Fruit fly (Drosophila melanogaster): ENCODE measurements around the gene CG3386.
A peak's percentile ranks its signal among the peaks of the same experiment; 100 is the strongest.

The CG3386 gene

dm6 chr3L:654019-654418 is 28.3 kb downstream of the CG3386 start, which contains the start of the genes MED30 and Rev1 (continued):
- TF ChIP-seq CG32772 (GFP tag; IDR thresholded peaks at IDR 0.05) (peak; percentile 90), cato (GFP tag; optimal IDR thresholded peaks at IDR 0.05; ENCODE audit: borderline replicate concordance) (peak; percentile 89), schlank (tag; optimal IDR thresholded peaks at IDR 0.05) (peak; percentile 87), Med (GFP tag) (peak; percentile 99), Camta (GFP tag; optimal IDR thresholded peaks at IDR 0.05) (peak; percentile 95), eve (GFP tag; optimal IDR thresholded peaks at IDR 0.05) (no peak), Dref (GFP tag; IDR thresholded peaks at IDR 0.05) (peak; percentile 70), CG2712 (tag; optimal IDR thresholded peaks at IDR 0.05) (peak; percentile 92), Lhr (GFP tag; optimal IDR thresholded peaks at IDR 0.05) (peak; percentile 77), cad (GFP tag; optimal IDR thresholded peaks at IDR 0.05) (no peak), NC2α (GFP tag; optimal IDR thresholded peaks at IDR 0.05) (peak; percentile 90), lmd (GFP tag; IDR thresholded peaks at IDR 0.05) (peak; percentile 91), ind (GFP tag; optimal IDR thresholded peaks at IDR 0.05) (peak; percentile 96), wek (GFP tag; optimal IDR thresholded peaks at IDR 0.05) (peak; percentile 81), CG10431 (GFP tag; optimal IDR thresholded peaks at IDR 0.05) (peak; percentile 67), luna (GFP tag; optimal IDR thresholded peaks at IDR 0.05) (peak; percentile 91), CG9797 (GFP tag; optimal IDR thresholded peaks at IDR 0.05) (peak; percentile 45), hb (GFP tag; IDR thresholded peaks at IDR 0.05; ENCODE audit: partially characterized antibody) (no peak), tgo (GFP tag; IDR thresholded peaks at IDR 0.05) (peak; percentile 89), Dad (GFP tag; optimal IDR thresholded peaks at IDR 0.05) (peak; percentile 95), CG16863 (GFP tag; optimal IDR thresholded peaks at IDR 0.05) (peak; percentile 95), vnd (GFP tag; IDR thresholded peaks at IDR 0.05; ENCODE audit: partially characterized antibody) (no peak), HmgZ (tag; optimal IDR thresholded peaks at IDR 0.05) (peak; percentile 96), CG17802 (tag; optimal IDR thresholded peaks at IDR 0.05) (peak; percentile 73), ATbp (GFP tag; optimal IDR thresholded peaks at IDR 0.05) (peak; percentile 86), sug (tag; optimal IDR thresholded peaks at IDR 0.05) (peak; percentile 92), fru (optimal IDR thresholded peaks at IDR 0.05) (no peak), CG2199 (GFP tag; IDR thresholded peaks at IDR 0.05) (peak; percentile 93), HLH4C (GFP tag; IDR thresholded peaks at IDR 0.05; ENCODE audit: partially characterized antibody) (peak; percentile 57), CG17186 (GFP tag; optimal IDR thresholded peaks at IDR 0.05) (peak; percentile 60), dan (GFP tag; IDR thresholded peaks at IDR 0.05) (0 out of 2 replicates have a peak, but pooled peaks have one; percentile 46), CG7745 (tag; optimal IDR thresholded peaks at IDR 0.05) (peak; percentile 17), Fer2 (tag; optimal IDR thresholded peaks at IDR 0.05) (peak; percentile 94), CG34224 (GFP tag; IDR thresholded peaks at IDR 0.05; ENCODE audit: partially characterized antibody) (peak; percentile 75), Mad (GFP tag; optimal IDR thresholded peaks at IDR 0.05) (peak; percentile 95), pros (GFP tag; optimal IDR thresholded peaks at IDR 0.05) (no peak), mld (GFP tag; IDR thresholded peaks at IDR 0.05; ENCODE audit: partially characterized antibody) (no peak), CG5180 (GFP tag; optimal IDR thresholded peaks at IDR 0.05) (peak; percentile 68), psq (GFP tag; optimal IDR thresholded peaks at IDR 0.05) (peak; percentile 82), CrebB (tag; optimal IDR thresholded peaks at IDR 0.05) (peak; percentile 91), CG1024 (GFP tag; IDR thresholded peaks at IDR 0.05) (peak; percentile 82), CG1792 (GFP tag; optimal IDR thresholded peaks at IDR 0.05) (peak; percentile 93), disco-r (GFP tag; optimal IDR thresholded peaks at IDR 0.05) (peak; percentile 86), Sox102F (GFP tag; optimal IDR thresholded peaks at IDR 0.05) (peak; percentile 94), CG3838 (GFP tag; optimal IDR thresholded peaks at IDR 0.05) (peak; percentile 82), amos (GFP tag; IDR thresholded peaks at IDR 0.05; ENCODE audit: partially characterized antibody) (no peak), CG33557 (GFP tag; optimal IDR thresholded peaks at IDR 0.05) (peak; percentile 74), Doc2 (GFP tag; IDR thresholded peaks at IDR 0.05) (0 out of 2 replicates have a peak, but pooled peaks have one; percentile 11), ase (GFP tag; IDR thresholded peaks at IDR 0.05) (peak; percentile 89), NFAT (GFP tag; IDR thresholded peaks at IDR 0.05) (peak; percentile 96), CG18262 (tag; optimal IDR thresholded peaks at IDR 0.05) (peak; percentile 87)
